Fruit fly (Drosophila melanogaster): ENCODE data around the gene CG15317.

Gene CG15317

dm6 chrX:9554346-9554808, 2.0 kb downstream of the CG15317 start, which contains the start of gene RpS28b (continued):
- TF ChIP-seq Hr78 (GFP tag; optimal IDR thresholded peaks at IDR 0.05) (no peak), vfl (GFP tag; optimal IDR thresholded peaks at IDR 0.05) (peak; percentile 56), stwl (tag; optimal IDR thresholded peaks at IDR 0.05) (no peak), CG1647 (GFP tag; optimal IDR thresholded peaks at IDR 0.05) (peak; percentile 70), CG10462 (GFP tag; optimal IDR thresholded peaks at IDR 0.05) (no peak), wek (GFP tag; optimal IDR thresholded peaks at IDR 0.05) (peak; percentile 91), CG15269 (tag; optimal IDR thresholded peaks at IDR 0.05) (peak; percentile 83), CG3995 (GFP tag; optimal IDR thresholded peaks at IDR 0.05) (peak; percentile 71), caup (GFP tag; optimal IDR thresholded peaks at IDR 0.05; ENCODE audit: severe bottlenecking) (peak; percentile 97), CG32772 (GFP tag; IDR thresholded peaks at IDR 0.05) (peak; percentile 91), CG3065 (GFP tag; optimal IDR thresholded peaks at IDR 0.05) (no peak), Myb (GFP tag; optimal IDR thresholded peaks at IDR 0.05) (peak; percentile 65), CG8924 (tag; optimal IDR thresholded peaks at IDR 0.05) (peak; percentile 50), HLH3B (GFP tag; IDR thresholded peaks at IDR 0.05) (peak; percentile 85), kay (GFP tag; optimal IDR thresholded peaks at IDR 0.05) (no peak), CG12942 (GFP tag; optimal IDR thresholded peaks at IDR 0.05) (peak; percentile 65), Side (GFP tag; optimal IDR thresholded peaks at IDR 0.05) (peak; percentile 92), Nf-YA (GFP tag; IDR thresholded peaks at IDR 0.05) (peak; percentile 87), NC2β (GFP tag; optimal IDR thresholded peaks at IDR 0.05) (peak; percentile 94), pnt (GFP tag; optimal IDR thresholded peaks at IDR 0.05) (peak; percentile 7), chif (GFP tag; optimal IDR thresholded peaks at IDR 0.05) (peak; percentile 68 to 85), CG33213 (GFP tag; optimal IDR thresholded peaks at IDR 0.05) (peak; percentile 95), Camta (GFP tag; optimal IDR thresholded peaks at IDR 0.05) (peak; percentile 85), CG14014 (GFP tag; IDR thresholded peaks at IDR 0.05) (peak; percentile 85), sna (GFP tag; IDR thresholded peaks at IDR 0.05; ENCODE audit: partially characterized antibody) (peak; percentile 14; the same call in 1 of the 2 replicates), chm (GFP tag; IDR thresholded peaks at IDR 0.05) (peak; percentile 97), CG7987 (GFP tag; optimal IDR thresholded peaks at IDR 0.05) (peak; percentile 97), en (GFP tag; optimal IDR thresholded peaks at IDR 0.05) (peak; percentile 80), wor (GFP tag; IDR thresholded peaks at IDR 0.05) (peak; percentile 14; the same call in 1 of the 2 replicates), fd102C (GFP tag; optimal IDR thresholded peaks at IDR 0.05) (peak; percentile 74), CG2202 (tag; optimal IDR thresholded peaks at IDR 0.05) (peak; percentile 65), CG4617 (GFP tag; optimal IDR thresholded peaks at IDR 0.05; ENCODE audit: borderline replicate concordance) (peak; percentile 57), gfzf (GFP tag; optimal IDR thresholded peaks at IDR 0.05) (no peak), grau (tag; optimal IDR thresholded peaks at IDR 0.05) (peak; percentile 68), mam (GFP tag; optimal IDR thresholded peaks at IDR 0.05) (peak; percentile 79), CG12155 (GFP tag; optimal IDR thresholded peaks at IDR 0.05) (peak; percentile 48), psq (GFP tag; optimal IDR thresholded peaks at IDR 0.05) (peak; percentile 68), CG11723 (GFP tag; optimal IDR thresholded peaks at IDR 0.05) (peak; percentile 87), CG7357 (GFP tag; IDR thresholded peaks at IDR 0.05) (peak; percentile 53; the same call in 2 of the 3 replicates), zen2 (GFP tag; IDR thresholded peaks at IDR 0.05; ENCODE audit: partially characterized antibody) (peak; percentile 44; the same call in 2 of the 3 replicates), fd3F (GFP tag; optimal IDR thresholded peaks at IDR 0.05) (peak; percentile 77), sisA (GFP tag; IDR thresholded peaks at IDR 0.05) (peak; percentile 87), seq (GFP tag; IDR thresholded peaks at IDR 0.05) (peak; percentile 76), GATAe (GFP tag; conservative IDR thresholded peaks at IDR 0.05) (peak; percentile 74), Awh (GFP tag; IDR thresholded peaks at IDR 0.05) (peak; percentile 90), odd (GFP tag; optimal IDR thresholded peaks at IDR 0.05) (peak; percentile 91), Kr (GFP tag; optimal IDR thresholded peaks at IDR 0.05) (peak; percentile 72), danr (GFP tag; IDR thresholded peaks at IDR 0.05) (peak; percentile 57; the same call in 1 of the 2 replicates), Bgb (GFP tag; IDR thresholded peaks at IDR 0.05; ENCODE audit: partially characterized antibody) (peak; percentile 85), Lpt (GFP tag; optimal IDR thresholded peaks at IDR 0.05) (no peak)

All from whole organism, embryonic.